Worm (Caenorhabditis elegans): ENCODE results near the gene unc-31.
A peak's percentile ranks its signal among the peaks of the same experiment; 100 is the strongest.

ce11 chrIV:12781804-12782449 lies 8.3 kb downstream of the unc-31 start:
- TF ChIP-seq pes-1 (GFP tag; IDR thresholded peaks at IDR 0.05) (no peak), ceh-36 (tag; optimal IDR thresholded peaks at IDR 0.05) (no peak), flt-1 (GFP tag; IDR thresholded peaks at IDR 0.05) (no peak), B0310.2 (tag; optimal IDR thresholded peaks at IDR 0.05) (no peak), tra-4 (tag; optimal IDR thresholded peaks at IDR 0.05) (no peak), ceh-13 (GFP tag; optimal IDR thresholded peaks at IDR 0.05) (no peak), ets-7 (tag; optimal IDR thresholded peaks at IDR 0.05) (no peak), sea-1 (GFP tag; conservative IDR thresholded peaks at IDR 0.05) (0 out of 2 replicates have a peak, but pooled peaks have one; percentile 40), hnd-1 (tag; optimal IDR thresholded peaks at IDR 0.05) (no peak), ama-1 (optimal IDR thresholded peaks at IDR 0.05) (no peak), tbx-11 (GFP tag; IDR thresholded peaks at IDR 0.05) (no peak), tbx-37 (GFP tag; conservative IDR thresholded peaks at IDR 0.05) (no peak)

All from whole organism, early embryonic.